Worm (Caenorhabditis elegans) whole organism, L4/young adult: Measurements from ENCODE around the gene F57F4.1.

Experiments
- W03F9.2 ChIP-seq: fragments of 150-350 bp; optimal IDR thresholded peaks from 2 replicates; lab custom pipeline; 2014; ENCODE audit warnings: missing biosample characterization, missing genetic modification characterization
- dao-5 ChIP-seq: sonication (generic microtip); optimal IDR thresholded peaks from 2 replicates; lab custom pipeline; 2016; ENCODE audit warnings: missing genotype, missing genetic modification characterization, moderate library complexity, missing compliant biosample characterization
- him-1 ChIP-seq: sonication (generic microtip); optimal IDR thresholded peaks from 2 replicates; lab custom pipeline; 2016; ENCODE audit warnings: missing genotype, missing genetic modification reagents, missing genetic modification characterization, missing compliant biosample characterization

Gene F57F4.1

ce11 chrV:6408733-6409227 is 18.5 kb downstream of the F57F4.1 start, which contains the start of gene bcf-1:
TSS of gene bcf-1 (minus strand) at chrV:6408783.
- no peak for TF ChIP-seq dao-5 (tag; lab: Kevin White, UChicago)
- TF ChIP-seq him-1 (tag; lab: Kevin White, UChicago) = no peak
- no peak for TF ChIP-seq W03F9.2 (tag; lab: Kevin White, UChicago)

- TF ChIP-seq dao-5 (tag; lab: Kevin White, UChicago) (no peak), W03F9.2 (tag; lab: Kevin White, UChicago) (no peak), him-1 (tag; lab: Kevin White, UChicago) (no peak)
Observed at ce11 chrV:6411161-6411560, 20.9 kb downstream of the F57F4.1 start.

- TF ChIP-seq W03F9.2 (tag; lab: Kevin White, UChicago) = no peak
- TF ChIP-seq dao-5 (tag; lab: Kevin White, UChicago) = no peak
- no peak for TF ChIP-seq him-1 (tag; lab: Kevin White, UChicago)
Observed at ce11 chrV:6413057-6413456, 22.8 kb downstream of the F57F4.1 start.

ce11 chrV:6414469-6414868 is 24.2 kb downstream of the F57F4.1 start:
- no peak for TF ChIP-seq W03F9.2 (tag; lab: Kevin White, UChicago)
- no peak for TF ChIP-seq dao-5 (tag; lab: Kevin White, UChicago)
- no peak for TF ChIP-seq him-1 (tag; lab: Kevin White, UChicago)

- TF ChIP-seq him-1 (tag; lab: Kevin White, UChicago) = no peak
Observed at ce11 chrV:6414985-6415384, 24.7 kb downstream of the F57F4.1 start, which contains the start of gene cht-6. TSS of gene cht-6 (plus strand) at chrV:6414993.

ce11 chrV:6424055-6424454 is 33.8 kb downstream of the F57F4.1 start, which contains the start of gene urb-1:
TSS of gene urb-1 (minus strand) at chrV:6424155.
- TF ChIP-seq dao-5 (tag; lab: Kevin White, UChicago) (no peak), him-1 (tag; lab: Kevin White, UChicago) (no peak), W03F9.2 (tag; lab: Kevin White, UChicago) (no peak)

ce11 chrV:6425927-6426326 is 35.7 kb downstream of the F57F4.1 start, which contains the start of gene T05H4.11:
TSS of gene T05H4.11 (minus strand) at chrV:6426261.
- TF ChIP-seq dao-5 (tag; lab: Kevin White, UChicago) (no peak), W03F9.2 (tag; lab: Kevin White, UChicago) (no peak)

- TF ChIP-seq dao-5 (tag; lab: Kevin White, UChicago) (no peak), him-1 (tag; lab: Kevin White, UChicago) (no peak), W03F9.2 (tag; lab: Kevin White, UChicago) (no peak)
Observed at ce11 chrV:6426843-6427242, 36.6 kb downstream of the F57F4.1 start, which contains the start of gene atp-4. TSS of gene atp-4 (minus strand) at chrV:6427112.

- TF ChIP-seq W03F9.2 (tag; lab: Kevin White, UChicago) (peak; percentile 38), him-1 (tag; lab: Kevin White, UChicago) (no peak), dao-5 (tag; lab: Kevin White, UChicago) (no peak)
Observed at ce11 chrV:6427433-6427832, 37.2 kb downstream of the F57F4.1 start.

- TF ChIP-seq W03F9.2 (tag; lab: Kevin White, UChicago) (no peak), dao-5 (tag; lab: Kevin White, UChicago) (no peak), him-1 (tag; lab: Kevin White, UChicago) (no peak)
Observed at ce11 chrV:6429870-6430339, 39.6 kb downstream of the F57F4.1 start, which contains the start of gene alh-4. TSS of gene alh-4 (minus strand) at chrV:6429920.

- TF ChIP-seq W03F9.2 (tag; lab: Kevin White, UChicago) (no peak), dao-5 (tag; lab: Kevin White, UChicago) (no peak), him-1 (tag; lab: Kevin White, UChicago) (no peak)
Observed at ce11 chrV:6430526-6431371, 40.5 kb downstream of the F57F4.1 start.

- peak; percentile 83 for TF ChIP-seq W03F9.2 (tag; lab: Kevin White, UChicago)
- TF ChIP-seq him-1 (tag; lab: Kevin White, UChicago) = no peak
- no peak for TF ChIP-seq dao-5 (tag; lab: Kevin White, UChicago)
Observed at ce11 chrV:6433446-6434178, 43.3 kb downstream of the F57F4.1 start, which contains the start of the genes gad-1 and erfa-1. TSS of gene gad-1 (minus strand) at chrV:6433496. TSS of gene erfa-1 (plus strand) at chrV:6434128.

ce11 chrV:6436332-6436731 is 46.1 kb downstream of the F57F4.1 start, which contains the start of gene hpo-19:
TSS of gene hpo-19 (plus strand) at chrV:6436645.
- TF ChIP-seq W03F9.2 (tag; lab: Kevin White, UChicago) (no peak), him-1 (tag; lab: Kevin White, UChicago) (no peak), dao-5 (tag; lab: Kevin White, UChicago) (no peak)
